Fruit fly (Drosophila melanogaster) whole organism, pupa: ENCODE measurements around the gene PIG-K.

ENCODE experiments used
- CG10348 ChIP-seq: fragments of 200-800 bp; sonication (Bioruptor generic); IDR thresholded peaks from 2 replicates; pipeline ENCODE4 v1.3.6; 2022; ENCODE audit warnings: missing biosample characterization, missing genetic modification characterization
- CG12605 ChIP-seq: fragments of 200-800 bp; sonication (Bioruptor generic); IDR thresholded peaks from 2 replicates; pipeline ENCODE4 v1.3.6; 2022; ENCODE audit warnings: missing biosample characterization, missing genetic modification characterization
- CG14655 ChIP-seq: fragments of 200-800 bp; sonication (Bioruptor generic); optimal IDR thresholded peaks from 3 replicates; lab custom pipeline; 2017; ENCODE audit warnings: mild to moderate bottlenecking, missing biosample characterization, missing genetic modification reagents, missing genetic modification characterization
- CG17806 ChIP-seq: fragments of 200-800 bp; sonication (Bioruptor generic); optimal IDR thresholded peaks from 2 replicates; lab custom pipeline; 2018; ENCODE audit warnings: missing biosample characterization, mild to moderate bottlenecking, missing genetic modification characterization, moderate library complexity
- CG32121 ChIP-seq: fragments of 200-800 bp; sonication (Bioruptor generic); IDR thresholded peaks from 2 replicates; pipeline ENCODE4 v1.3.6; 2022; ENCODE audit warnings: missing biosample characterization, missing genetic modification characterization
- CG8159 ChIP-seq: fragments of 200-800 bp; sonication (Bioruptor generic); optimal IDR thresholded peaks from 3 replicates; lab custom pipeline; 2018; ENCODE audit warnings: missing biosample characterization, mild to moderate bottlenecking, missing genetic modification characterization, moderate library complexity
- CG8301 ChIP-seq: fragments of 200-800 bp; sonication (Bioruptor generic); optimal IDR thresholded peaks from 2 replicates; lab custom pipeline; 2018; ENCODE audit warnings: missing biosample characterization, mild to moderate bottlenecking, missing genetic modification characterization
- D1 ChIP-seq: fragments of 200-800 bp; sonication (Bioruptor generic); optimal IDR thresholded peaks from 2 replicates; lab custom pipeline; 2018; ENCODE audit warnings: missing biosample characterization, mild to moderate bottlenecking, missing genetic modification characterization, moderate library complexity
- EcR ChIP-seq: fragments of 200-800 bp; sonication (Bioruptor generic); optimal IDR thresholded peaks from 3 replicates; lab custom pipeline; 2019; ENCODE audit warnings: missing biosample characterization, missing genetic modification characterization, mild to moderate bottlenecking, moderate library complexity, missing genetic modification reagents
- Pif1B ChIP-seq: fragments of 200-800 bp; sonication (Bioruptor generic); optimal IDR thresholded peaks from 3 replicates; lab custom pipeline; 2016; ENCODE audit warnings: missing biosample characterization, missing genetic modification characterization
- Snoo ChIP-seq: fragments of 200-800 bp; sonication (Bioruptor generic); optimal IDR thresholded peaks from 3 replicates; lab custom pipeline; 2017; ENCODE audit warnings: missing biosample characterization, mild to moderate bottlenecking, missing genetic modification characterization, inconsistent platforms
- rn ChIP-seq: fragments of 200-800 bp; sonication (Bioruptor generic); IDR thresholded peaks from 2 replicates; pipeline ENCODE4 v1.3.6; 2022; ENCODE audit warnings: missing biosample characterization, missing genetic modification characterization

DNA sequence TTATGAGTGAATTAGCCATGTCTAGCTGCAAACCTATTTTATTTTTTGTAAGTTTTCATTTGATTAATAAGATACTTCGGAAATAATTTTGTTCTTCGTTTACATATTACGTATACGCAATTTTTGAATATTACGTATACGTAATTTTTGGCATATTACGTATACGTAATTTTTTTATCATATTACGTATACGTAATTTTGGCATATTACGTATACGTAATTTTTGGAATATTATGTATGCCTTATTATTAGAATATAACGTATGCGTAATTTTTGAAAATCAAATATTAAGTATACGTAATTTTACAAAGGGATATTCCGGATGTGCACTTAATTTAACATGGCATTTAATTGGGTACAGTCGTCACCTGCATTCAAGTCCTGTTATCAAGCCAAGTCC is 41.0 kb downstream of the PIG-K start:
- TF ChIP-seq D1 (tag; lab: Kevin White, UChicago): no peak
- no peak for TF ChIP-seq CG17806
- TF ChIP-seq Pif1B: no peak
- TF ChIP-seq CG10348: no peak
- no peak for TF ChIP-seq EcR (GFP tag; lab: Kevin White, UChicago)
- no peak for TF ChIP-seq CG32121 (GFP tag; lab: Robert Waterston, UW)
- TF ChIP-seq CG8301 (tag; lab: Kevin White, UChicago): no peak
- TF ChIP-seq Snoo (tag; lab: Kevin White, UChicago): no peak
- TF ChIP-seq CG14655 (GFP tag; lab: Kevin White, UChicago): no peak
- no peak for TF ChIP-seq CG12605 (GFP tag; lab: Robert Waterston, UW)
- no peak for TF ChIP-seq rn (GFP tag; lab: Robert Waterston, UW)
- no peak for TF ChIP-seq CG8159 (tag; lab: Kevin White, UChicago)
